Worm (Caenorhabditis elegans) whole organism, L4/young adult: ENCODE results near the gene lfi-1.

ENCODE experiments used
- W03F9.2 ChIP-seq: fragments of 150-350 bp; optimal IDR thresholded peaks from 2 replicates; lab custom pipeline; 2014; ENCODE audit warnings: missing biosample characterization, missing genetic modification characterization
- dao-5 ChIP-seq: sonication (generic microtip); optimal IDR thresholded peaks from 2 replicates; lab custom pipeline; 2016; ENCODE audit warnings: missing genotype, missing genetic modification characterization, moderate library complexity, missing compliant biosample characterization
- him-1 ChIP-seq: sonication (generic microtip); optimal IDR thresholded peaks from 2 replicates; lab custom pipeline; 2016; ENCODE audit warnings: missing genotype, missing genetic modification reagents, missing genetic modification characterization, missing compliant biosample characterization

ce11 chrX:5006972-5007371, 30.3 kb downstream of the lfi-1 start:
- TF ChIP-seq W03F9.2 (no peak), him-1 (no peak), dao-5 (tag; lab: Kevin White, UChicago) (no peak)
